Fruit fly (Drosophila melanogaster) whole organism, embryonic: ENCODE data around the gene GABA-B-R2.

Experiments
- Blimp-1 ChIP-seq: fragments of 200-800 bp; sonication (Bioruptor generic); optimal IDR thresholded peaks from 3 replicates; lab custom pipeline; 2018; ENCODE audit warnings: missing biosample characterization, missing genetic modification characterization, mild to moderate bottlenecking, moderate library complexity, missing genetic modification reagents
- CG10267 ChIP-seq: fragments of 200-800 bp; sonication (Bioruptor generic); optimal IDR thresholded peaks from 2 replicates; lab custom pipeline; 2018; ENCODE audit warnings: missing biosample characterization, mild to moderate bottlenecking, missing genetic modification characterization, moderate library complexity
- CG10321 ChIP-seq: fragments of 200-800 bp; sonication (Bioruptor generic); IDR thresholded peaks from 2 replicates; pipeline ENCODE4 v1.3.6; 2022; ENCODE audit warnings: missing biosample characterization, missing genetic modification characterization
- CG11504 ChIP-seq: fragments of 200-800 bp; sonication (Bioruptor generic); optimal IDR thresholded peaks from 3 replicates; lab custom pipeline; 2019; ENCODE audit warnings: missing biosample characterization, mild to moderate bottlenecking, missing genetic modification characterization, moderate library complexity
- CG11695 ChIP-seq: fragments of 200-800 bp; sonication (Bioruptor generic); IDR thresholded peaks from 3 replicates; pipeline ENCODE4 v1.3.6; 2022; ENCODE audit warnings: missing biosample characterization, missing genetic modification characterization
- CG12299 ChIP-seq: fragments of 200-800 bp; sonication (Bioruptor generic); optimal IDR thresholded peaks from 2 replicates; lab custom pipeline; 2018; ENCODE audit warnings: missing biosample characterization, mild to moderate bottlenecking, missing genetic modification characterization
- CG14710 ChIP-seq: fragments of 200-800 bp; sonication (Bioruptor generic); optimal IDR thresholded peaks from 3 replicates; lab custom pipeline; 2019; ENCODE audit warnings: missing biosample characterization, mild to moderate bottlenecking, missing genetic modification characterization, moderate library complexity
- CG1603 ChIP-seq: fragments of 200-800 bp; sonication (Bioruptor generic); optimal IDR thresholded peaks from 2 replicates; lab custom pipeline; 2019; ENCODE audit warnings: missing biosample characterization, mild to moderate bottlenecking, missing genetic modification characterization, moderate library complexity
- CG17612 ChIP-seq: fragments of 200-800 bp; sonication (Bioruptor generic); IDR thresholded peaks from 2 replicates; pipeline ENCODE4 v1.3.6; 2022; ENCODE audit warnings: missing biosample characterization, missing genetic modification characterization
- CG18262 ChIP-seq: fragments of 200-800 bp; optimal IDR thresholded peaks from 3 replicates; lab custom pipeline; 2019; ENCODE audit warnings: missing biosample characterization, mild to moderate bottlenecking, missing genetic modification characterization, moderate library complexity
- CG1832 ChIP-seq: fragments of 200-800 bp; sonication (Bioruptor generic); optimal IDR thresholded peaks from 2 replicates; lab custom pipeline; 2017; ENCODE audit warnings: missing biosample characterization, mild to moderate bottlenecking, missing genetic modification characterization, inconsistent platforms
- CG18764 ChIP-seq: fragments of 200-800 bp; sonication (Bioruptor generic); optimal IDR thresholded peaks from 3 replicates; lab custom pipeline; 2016; ENCODE audit warnings: missing biosample characterization, missing genetic modification characterization
- CG2129 ChIP-seq: fragments of 200-800 bp; sonication (Bioruptor generic); IDR thresholded peaks from 2 replicates; pipeline ENCODE4 v1.3.6; 2022; ENCODE audit warnings: missing biosample characterization, missing genetic modification characterization; ENCODE audit not compliant: partially characterized antibody
- CG2875 ChIP-seq: fragments of 200-800 bp; sonication (Bioruptor generic); optimal IDR thresholded peaks from 2 replicates; lab custom pipeline; 2017; ENCODE audit warnings: missing biosample characterization, mild to moderate bottlenecking, missing genetic modification characterization, missing genetic modification reagents
- CG2889 ChIP-seq: fragments of 200-800 bp; sonication (Bioruptor generic); IDR thresholded peaks from 3 replicates; pipeline ENCODE4 v1.3.6; 2022; ENCODE audit warnings: missing biosample characterization, missing genetic modification characterization
- CG33557 ChIP-seq: fragments of 200-800 bp; sonication (Bioruptor generic); optimal IDR thresholded peaks from 2 replicates; lab custom pipeline; 2019; ENCODE audit warnings: missing biosample characterization, mild to moderate bottlenecking, missing genetic modification characterization, moderate library complexity
- CG4282 ChIP-seq: fragments of 200-800 bp; sonication (Bioruptor generic); optimal IDR thresholded peaks from 2 replicates; lab custom pipeline; 2016; ENCODE audit warnings: missing biosample characterization, missing genetic modification characterization
- CG6813 ChIP-seq: fragments of 200-800 bp; sonication (Bioruptor generic); optimal IDR thresholded peaks from 2 replicates; lab custom pipeline; 2017; ENCODE audit warnings: missing biosample characterization, missing genetic modification characterization, mild to moderate bottlenecking, moderate library complexity, missing genetic modification reagents
- CG6854 ChIP-seq: fragments of 200-800 bp; sonication (Bioruptor generic); optimal IDR thresholded peaks from 3 replicates; lab custom pipeline; 2017; ENCODE audit warnings: missing biosample characterization, mild to moderate bottlenecking, missing genetic modification characterization
- CG7987 ChIP-seq: fragments of 200-800 bp; sonication (Bioruptor generic); optimal IDR thresholded peaks from 2 replicates; lab custom pipeline; 2018; ENCODE audit warnings: missing biosample characterization, mild to moderate bottlenecking, missing genetic modification characterization, moderate library complexity
- CG8089 ChIP-seq: fragments of 200-800 bp; sonication (Bioruptor generic); optimal IDR thresholded peaks from 3 replicates; lab custom pipeline; 2016; ENCODE audit warnings: missing biosample characterization, missing genetic modification characterization
- CG8924 ChIP-seq: fragments of 200-800 bp; optimal IDR thresholded peaks from 3 replicates; lab custom pipeline; 2019; ENCODE audit warnings: missing biosample characterization, mild to moderate bottlenecking, missing genetic modification characterization, moderate library complexity
- D19A ChIP-seq: fragments of 200-800 bp; optimal IDR thresholded peaks from 3 replicates; lab custom pipeline; 2019; ENCODE audit warnings: missing biosample characterization, mild to moderate bottlenecking, missing genetic modification characterization, moderate library complexity
- Dref ChIP-seq: fragments of 200-800 bp; sonication (Bioruptor generic); IDR thresholded peaks from 2 replicates; pipeline ENCODE4 v1.3.6; 2022; ENCODE audit warnings: missing biosample characterization, missing genetic modification characterization
- Six4 ChIP-seq: fragments of 200-800 bp; sonication (Bioruptor generic); optimal IDR thresholded peaks from 2 replicates; lab custom pipeline; 2016; ENCODE audit warnings: missing biosample characterization, missing genetic modification characterization
- Xrp1 ChIP-seq: fragments of 200-800 bp; sonication (Bioruptor generic); IDR thresholded peaks from 2 replicates; pipeline ENCODE4 v1.3.6; 2022; ENCODE audit warnings: missing biosample characterization, missing genetic modification characterization
- ac ChIP-seq: fragments of 200-800 bp; sonication (Bioruptor generic); optimal IDR thresholded peaks from 3 replicates; lab custom pipeline; 2017; ENCODE audit warnings: missing biosample characterization, mild to moderate bottlenecking, missing genetic modification characterization
- al ChIP-seq: fragments of 200-800 bp; sonication (Bioruptor generic); IDR thresholded peaks from 2 replicates; pipeline ENCODE4 v1.3.6; 2022; ENCODE audit warnings: missing biosample characterization, missing genetic modification characterization
- ase ChIP-seq: fragments of 200-800 bp; sonication (Bioruptor generic); IDR thresholded peaks from 3 replicates; pipeline ENCODE4 v1.3.6; 2022; ENCODE audit warnings: missing biosample characterization, missing genetic modification characterization
- ash1 ChIP-seq: fragments of 200-800 bp; sonication (Bioruptor generic); optimal IDR thresholded peaks from 2 replicates; lab custom pipeline; 2018; ENCODE audit warnings: missing biosample characterization, mild to moderate bottlenecking, missing genetic modification characterization
- chm ChIP-seq: fragments of 200-800 bp; sonication (Bioruptor generic); IDR thresholded peaks from 2 replicates; pipeline ENCODE4 v1.3.6; 2022; ENCODE audit warnings: missing biosample characterization, missing genetic modification characterization
- dmrt99B ChIP-seq: fragments of 200-800 bp; sonication (Bioruptor generic); optimal IDR thresholded peaks from 2 replicates; lab custom pipeline; 2018; ENCODE audit warnings: missing biosample characterization, mild to moderate bottlenecking, missing genetic modification characterization, moderate library complexity
- jing ChIP-seq: fragments of 200-800 bp; sonication (Bioruptor generic); optimal IDR thresholded peaks from 2 replicates; lab custom pipeline; 2018; ENCODE audit warnings: missing biosample characterization, mild to moderate bottlenecking, missing genetic modification characterization
- lola ChIP-seq, 3 experiments: fragments of >200 bp in 2 of 3; fragments of 200-800 bp in 1 of 3; sonication (Bioruptor generic) in 1 of 3; optimal IDR thresholded peaks; 2 replicates each; lab custom pipeline; 2017 to 2019; ENCODE audit warnings: missing biosample characterization in 3 of 3, missing genetic modification characterization in 3 of 3, mild to moderate bottlenecking in 1 of 3, moderate library complexity in 1 of 3
- otp ChIP-seq: fragments of 200-800 bp; sonication (Bioruptor generic); IDR thresholded peaks from 3 replicates; pipeline ENCODE4, ENCODE4 v1.3.6; 2022; ENCODE audit warnings: missing biosample characterization, missing genetic modification characterization
- salm ChIP-seq: fragments of 200-800 bp; sonication (Bioruptor generic); optimal IDR thresholded peaks from 2 replicates; lab custom pipeline; 2018; ENCODE audit warnings: missing biosample characterization, mild to moderate bottlenecking, missing genetic modification characterization
- stwl ChIP-seq: fragments of 200-800 bp; sonication (Bioruptor generic); optimal IDR thresholded peaks from 3 replicates; lab custom pipeline; 2018; ENCODE audit warnings: missing biosample characterization, mild to moderate bottlenecking, missing genetic modification characterization, moderate library complexity
- trem ChIP-seq: fragments of 200-800 bp; optimal IDR thresholded peaks from 3 replicates; lab custom pipeline; 2019; ENCODE audit warnings: missing biosample characterization, mild to moderate bottlenecking, missing genetic modification characterization, moderate library complexity
- zen ChIP-seq: fragments of 200-800 bp; sonication (Bioruptor generic); optimal IDR thresholded peaks from 3 replicates; lab custom pipeline; 2018; ENCODE audit warnings: missing biosample characterization, mild to moderate bottlenecking, missing genetic modification characterization, moderate library complexity
- zen2 ChIP-seq: fragments of 200-800 bp; sonication (Bioruptor generic); IDR thresholded peaks from 3 replicates; pipeline ENCODE4 v1.3.6; 2022; ENCODE audit warnings: missing biosample characterization, missing genetic modification characterization; ENCODE audit not compliant: partially characterized antibody
- zfh1 ChIP-seq: fragments of 200-800 bp; sonication (Bioruptor generic); IDR thresholded peaks from 3 replicates; pipeline ENCODE4 v1.3.6; 2022; ENCODE audit warnings: missing biosample characterization, missing genetic modification characterization

GABA-B-R2 gene

DNA sequence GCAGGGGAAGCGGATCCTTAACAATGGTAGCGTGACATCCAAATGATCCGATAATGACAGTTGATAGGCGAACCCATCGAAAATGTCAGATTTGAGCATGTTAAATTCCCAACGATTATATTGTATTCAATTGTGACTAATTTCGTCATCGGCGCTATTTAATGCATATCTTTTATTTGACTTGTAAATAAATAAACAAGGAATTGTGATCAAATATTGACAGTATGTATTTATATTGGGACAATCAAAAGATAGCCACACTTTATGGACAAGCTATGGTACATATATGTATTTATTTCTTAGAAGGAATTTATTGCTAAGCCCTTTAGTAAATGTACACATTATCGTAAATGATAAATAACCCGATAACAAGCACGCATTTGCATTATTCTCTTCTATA, 49.5 kb upstream of the GABA-B-R2 start (continued):
- TF ChIP-seq salm (tag; lab: Kevin White, UChicago) (no peak), trem (tag; lab: Kevin White, UChicago) (peak; percentile 53), Six4 (GFP tag; lab: Kevin White, UChicago) (no peak), zen2 (GFP tag; lab: Robert Waterston, UW) (no peak), CG8924 (tag; lab: Kevin White, UChicago) (peak; percentile 22), dmrt99B (tag; lab: Kevin White, UChicago) (peak; percentile 37), CG14710 (tag; lab: Kevin White, UChicago) (peak; percentile 79), CG10321 (no peak), CG2889 (GFP tag; lab: Robert Waterston, UW) (no peak), Dref (no peak), CG11504 (tag; lab: Kevin White, UChicago) (peak; percentile 18), lola (GFP tag; optimal IDR thresholded peaks at IDR 0.05; lab: Kevin White, UChicago) (peak in 1 of 3 experiments; percentile 41), otp (GFP tag; lab: Robert Waterston, UW) (no peak), CG4282 (GFP tag; lab: Kevin White, UChicago) (no peak), CG6854 (GFP tag; lab: Kevin White, UChicago) (no peak), ac (GFP tag; lab: Kevin White, UChicago) (peak; percentile 25), chm (GFP tag; lab: Robert Waterston, UW) (peak; percentile 35; the same call in 1 of the 2 replicates), zen (tag; lab: Kevin White, UChicago) (no peak), CG6813 (GFP tag; lab: Kevin White, UChicago) (peak; percentile 44), ase (GFP tag; lab: Robert Waterston, UW) (no peak), CG18262 (peak; percentile 31), CG1832 (no peak), CG2875 (GFP tag; lab: Kevin White, UChicago) (no peak), CG33557 (peak; percentile 70), Blimp-1 (GFP tag; lab: Kevin White, UChicago) (peak; percentile 29), zfh1 (0 out of 3 replicates have a peak, but pooled peaks have one; percentile 28), CG7987 (GFP tag; lab: Kevin White, UChicago) (peak; percentile 2), Xrp1 (GFP tag; lab: Robert Waterston, UW) (peak; percentile 67), CG10267 (tag; lab: Kevin White, UChicago) (peak; percentile 50), CG17612 (no peak), ash1 (no peak), al (no peak), CG12299 (tag; lab: Kevin White, UChicago) (no peak), CG11695 (0 out of 3 replicates have a peak, but pooled peaks have one; percentile 16), CG2129 (GFP tag; lab: Robert Waterston, UW) (no peak), CG18764 (GFP tag; lab: Kevin White, UChicago) (peak; percentile 5), stwl (tag; lab: Kevin White, UChicago) (peak; percentile 36), CG8089 (no peak), jing (GFP tag; lab: Kevin White, UChicago) (no peak), CG1603 (tag; lab: Kevin White, UChicago) (peak; percentile 2), D19A (tag; lab: Kevin White, UChicago) (peak; percentile 18)
